Worm (Caenorhabditis elegans): ENCODE results near the gene R13H4.5.
A peak's percentile ranks its signal among the peaks of the same experiment; 100 is the strongest.

R13H4.5 gene

DNA sequence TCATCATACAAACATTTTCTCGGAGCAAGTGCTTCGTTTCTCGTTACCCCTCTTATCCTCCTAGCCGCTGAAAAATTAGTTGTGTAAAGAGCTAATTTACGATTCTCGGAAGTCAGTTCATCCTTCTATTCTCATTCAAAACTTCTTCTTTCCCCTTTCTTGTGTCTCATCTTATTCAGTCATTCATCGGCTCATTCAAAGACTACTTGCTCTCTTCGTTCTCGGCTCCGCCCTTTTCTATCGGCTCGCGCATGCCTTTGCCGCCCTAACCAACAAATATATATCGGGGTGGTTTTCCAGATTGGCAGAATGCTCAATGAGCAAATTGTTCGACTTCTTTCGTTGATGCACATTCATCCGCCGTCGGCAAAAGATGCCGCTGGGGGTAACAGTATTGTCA lies at the start of gene R13H4.5:
R13H4.5 (plus strand) TSS at position 301 of the 400 bp plus-strand sequence.
- TF ChIP-seq T22C8.4 (GFP tag; IDR thresholded peaks at IDR 0.05): no peak
- no peak for TF ChIP-seq ztf-23 (GFP tag; IDR thresholded peaks at IDR 0.05)
- TF ChIP-seq tab-1 (GFP tag; IDR thresholded peaks at IDR 0.05): no peak
- no peak for TF ChIP-seq flt-1 (GFP tag; IDR thresholded peaks at IDR 0.05)
- TF ChIP-seq ztf-29 (GFP tag; IDR thresholded peaks at IDR 0.05): no peak
- no peak for TF ChIP-seq cog-1 (tag; optimal IDR thresholded peaks at IDR 0.05)
- no peak for TF ChIP-seq med-1 (GFP tag; optimal IDR thresholded peaks at IDR 0.05; ENCODE audit: insufficient read depth)
- TF ChIP-seq klf-2 (GFP tag; conservative IDR thresholded peaks at IDR 0.05): no peak
- no peak for TF ChIP-seq ref-1 (GFP tag; conservative IDR thresholded peaks at IDR 0.05)

DNA sequence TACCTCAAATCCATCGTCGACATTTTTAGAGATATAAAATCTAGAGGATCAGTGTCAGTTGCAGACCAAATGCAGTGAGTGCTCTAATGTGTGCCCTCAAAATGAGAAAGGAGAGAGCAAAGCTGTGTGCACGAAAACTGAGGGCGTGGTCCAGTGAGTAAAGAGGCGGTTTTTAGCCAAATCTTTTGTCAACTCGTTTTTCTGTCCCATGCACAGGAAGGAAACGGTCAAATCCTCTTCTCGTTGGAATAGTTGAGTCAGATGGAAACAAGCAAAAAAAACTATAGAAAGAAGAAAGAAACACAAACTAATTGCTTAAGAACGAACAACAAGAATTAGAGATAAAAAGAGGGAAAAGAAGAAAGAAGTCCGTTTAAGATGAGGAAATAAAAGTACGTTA lies 48.6 kb upstream of the R13H4.5 start, which contains the start of gene D2023.3:
D2023.3 (minus strand) TSS at position 101 of the 400 bp plus-strand sequence.
- no peak for TF ChIP-seq ztf-23 (GFP tag; IDR thresholded peaks at IDR 0.05)
- TF ChIP-seq cog-1 (tag; optimal IDR thresholded peaks at IDR 0.05): no peak
- no peak for TF ChIP-seq T22C8.4 (GFP tag; IDR thresholded peaks at IDR 0.05)
- no peak for TF ChIP-seq tab-1 (GFP tag; IDR thresholded peaks at IDR 0.05)
- no peak for TF ChIP-seq ref-1 (GFP tag; conservative IDR thresholded peaks at IDR 0.05)
- no peak for TF ChIP-seq med-1 (GFP tag; optimal IDR thresholded peaks at IDR 0.05; ENCODE audit: insufficient read depth)
- TF ChIP-seq ztf-29 (GFP tag; IDR thresholded peaks at IDR 0.05): no peak
- no peak for TF ChIP-seq flt-1 (GFP tag; IDR thresholded peaks at IDR 0.05)
- TF ChIP-seq klf-2 (GFP tag; conservative IDR thresholded peaks at IDR 0.05): no peak

DNA sequence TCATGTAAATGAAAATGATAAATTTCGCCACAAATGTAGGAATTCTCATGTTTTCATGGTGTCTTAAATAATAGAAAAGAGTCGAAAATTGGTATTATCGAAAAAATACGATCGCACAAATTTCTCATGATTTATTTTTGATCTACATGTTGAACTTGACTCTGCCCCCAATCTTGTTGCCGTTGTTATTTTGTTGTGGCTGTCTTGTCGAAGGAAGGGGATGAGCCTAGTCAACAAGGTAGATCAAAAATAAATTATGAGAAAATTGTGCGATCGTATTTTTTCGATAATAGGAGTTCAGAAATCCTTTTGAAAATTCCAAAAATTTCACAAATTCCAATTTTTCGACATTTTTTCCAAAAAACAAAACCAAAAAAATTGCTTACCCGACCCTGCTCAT lies 44.9 kb upstream of the R13H4.5 start:
- TF ChIP-seq cog-1 (tag; optimal IDR thresholded peaks at IDR 0.05): no peak
- TF ChIP-seq klf-2 (GFP tag; conservative IDR thresholded peaks at IDR 0.05): no peak
- TF ChIP-seq flt-1 (GFP tag; IDR thresholded peaks at IDR 0.05): no peak
- no peak for TF ChIP-seq ztf-23 (GFP tag; IDR thresholded peaks at IDR 0.05)

DNA sequence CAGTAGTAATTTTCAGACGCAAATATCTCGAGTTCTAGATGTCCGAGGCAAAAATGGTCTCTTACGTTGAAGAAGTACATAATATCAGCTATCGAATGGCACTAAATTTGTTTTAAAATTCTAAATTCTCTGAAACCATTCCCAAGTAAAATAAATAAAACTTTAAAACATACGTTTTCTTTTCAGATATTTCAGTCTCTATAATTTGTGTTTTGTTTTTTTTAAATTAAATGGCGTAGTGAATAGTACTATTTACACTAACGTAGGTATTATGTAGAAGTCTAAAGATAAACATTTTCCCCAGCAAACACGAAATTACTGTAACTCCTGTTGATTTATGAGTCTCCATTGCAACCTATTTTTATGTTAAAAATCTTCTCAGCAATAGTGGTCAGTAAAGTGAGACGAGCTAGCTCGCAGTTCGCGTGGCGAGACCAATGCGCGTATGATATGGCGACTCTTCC lies 43.2 kb upstream of the R13H4.5 start:
- TF ChIP-seq klf-2 (GFP tag; conservative IDR thresholded peaks at IDR 0.05): no peak

ce11 chrV:11818064-11818463 lies 42.4 kb upstream of the R13H4.5 start:
- 0 out of 2 replicates have a peak, but pooled peaks have one; percentile 29 for TF ChIP-seq ztf-23 (GFP tag; IDR thresholded peaks at IDR 0.05)
- no peak for TF ChIP-seq klf-2 (GFP tag; conservative IDR thresholded peaks at IDR 0.05)
- no peak for TF ChIP-seq ref-1 (GFP tag; conservative IDR thresholded peaks at IDR 0.05)

DNA sequence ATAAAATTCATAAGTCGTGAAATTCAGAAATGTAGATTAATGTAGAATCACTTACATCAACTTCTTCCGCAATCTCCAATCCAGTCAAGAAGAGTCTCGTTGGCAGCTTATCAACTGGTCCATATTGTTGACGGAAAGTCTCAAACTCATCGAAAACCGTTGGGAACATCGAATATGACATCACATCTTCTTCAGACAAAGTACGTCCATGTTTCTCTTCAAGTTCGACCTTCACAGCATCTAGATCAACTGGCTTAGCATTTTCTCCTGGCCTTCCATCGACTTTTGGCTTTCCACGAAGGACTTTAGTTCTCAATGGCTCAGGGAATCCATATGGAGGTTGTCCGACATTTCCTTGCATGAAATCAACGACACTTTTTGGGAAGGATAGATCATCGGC lies 41.7 kb upstream of the R13H4.5 start:
- TF ChIP-seq ztf-29 (GFP tag; IDR thresholded peaks at IDR 0.05) (no peak), med-1 (GFP tag; optimal IDR thresholded peaks at IDR 0.05; ENCODE audit: insufficient read depth) (no peak), tab-1 (GFP tag; IDR thresholded peaks at IDR 0.05) (no peak), ref-1 (GFP tag; conservative IDR thresholded peaks at IDR 0.05) (no peak), ztf-23 (GFP tag; IDR thresholded peaks at IDR 0.05) (no peak), cog-1 (tag; optimal IDR thresholded peaks at IDR 0.05) (no peak), T22C8.4 (GFP tag; IDR thresholded peaks at IDR 0.05) (no peak), flt-1 (GFP tag; IDR thresholded peaks at IDR 0.05) (no peak)

DNA sequence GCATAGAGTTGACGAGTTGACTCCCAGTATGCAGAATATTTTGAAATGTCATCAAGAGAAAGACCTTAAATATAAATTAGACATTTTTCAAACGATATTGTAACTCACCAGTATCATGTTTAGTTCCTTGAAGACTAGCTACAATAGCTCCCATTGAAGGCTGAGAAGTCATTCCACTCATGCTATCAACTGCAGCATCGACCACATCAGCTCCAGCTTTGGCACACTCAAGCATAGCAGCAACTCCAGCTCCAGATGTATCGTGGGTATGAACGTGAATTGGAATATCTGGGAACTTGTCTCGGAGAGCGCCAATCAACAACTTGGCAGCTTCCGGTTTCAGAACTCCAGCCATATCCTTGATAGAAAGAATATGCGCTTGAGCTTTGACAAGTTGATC lies 41.0 kb upstream of the R13H4.5 start:
- TF ChIP-seq tab-1 (GFP tag; IDR thresholded peaks at IDR 0.05): no peak
- no peak for TF ChIP-seq klf-2 (GFP tag; conservative IDR thresholded peaks at IDR 0.05)
- TF ChIP-seq ref-1 (GFP tag; conservative IDR thresholded peaks at IDR 0.05): no peak
- TF ChIP-seq ztf-29 (GFP tag; IDR thresholded peaks at IDR 0.05): no peak
- TF ChIP-seq ztf-23 (GFP tag; IDR thresholded peaks at IDR 0.05): no peak
- no peak for TF ChIP-seq cog-1 (tag; optimal IDR thresholded peaks at IDR 0.05)
- no peak for TF ChIP-seq med-1 (GFP tag; optimal IDR thresholded peaks at IDR 0.05; ENCODE audit: insufficient read depth)
- no peak for TF ChIP-seq flt-1 (GFP tag; IDR thresholded peaks at IDR 0.05)
- no peak for TF ChIP-seq T22C8.4 (GFP tag; IDR thresholded peaks at IDR 0.05)

DNA sequence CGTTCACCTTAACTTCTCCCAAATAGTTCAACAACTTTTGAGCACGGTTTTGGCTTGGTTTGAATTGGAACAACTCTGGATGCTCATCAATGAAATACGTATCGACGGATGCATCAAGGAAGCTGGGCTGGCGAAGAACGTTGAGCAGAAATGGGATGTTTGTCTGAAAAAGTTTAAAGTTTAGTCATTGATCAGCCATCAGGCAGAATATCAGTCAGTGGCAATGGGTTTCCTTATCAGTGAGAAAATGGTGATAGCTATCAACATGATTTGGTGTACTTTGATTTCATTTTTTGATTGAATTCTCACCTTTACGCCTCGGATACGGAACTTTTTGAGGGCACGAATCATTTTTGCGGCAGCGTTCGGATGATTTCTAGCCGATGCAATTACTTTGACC lies 39.9 kb upstream of the R13H4.5 start:
- TF ChIP-seq cog-1 (tag; optimal IDR thresholded peaks at IDR 0.05) (no peak), ztf-29 (GFP tag; IDR thresholded peaks at IDR 0.05) (no peak), flt-1 (GFP tag; IDR thresholded peaks at IDR 0.05) (no peak), ztf-23 (GFP tag; IDR thresholded peaks at IDR 0.05) (no peak), klf-2 (GFP tag; conservative IDR thresholded peaks at IDR 0.05) (no peak), T22C8.4 (GFP tag; IDR thresholded peaks at IDR 0.05) (no peak), med-1 (GFP tag; optimal IDR thresholded peaks at IDR 0.05; ENCODE audit: insufficient read depth) (no peak)

ce11 chrV:11822461-11822939 lies 38.0 kb upstream of the R13H4.5 start, which contains the start of gene pyc-1:
Gene pyc-1 (minus strand): TSS chrV:11822529.
- TF ChIP-seq T22C8.4 (GFP tag; IDR thresholded peaks at IDR 0.05): no peak
- no peak for TF ChIP-seq med-1 (GFP tag; optimal IDR thresholded peaks at IDR 0.05; ENCODE audit: insufficient read depth)
- TF ChIP-seq ztf-29 (GFP tag; IDR thresholded peaks at IDR 0.05): no peak
- no peak for TF ChIP-seq tab-1 (GFP tag; IDR thresholded peaks at IDR 0.05)
- TF ChIP-seq ref-1 (GFP tag; conservative IDR thresholded peaks at IDR 0.05): no peak
- no peak for TF ChIP-seq cog-1 (tag; optimal IDR thresholded peaks at IDR 0.05)
- no peak for TF ChIP-seq klf-2 (GFP tag; conservative IDR thresholded peaks at IDR 0.05)
- no peak for TF ChIP-seq ztf-23 (GFP tag; IDR thresholded peaks at IDR 0.05)
- no peak for TF ChIP-seq flt-1 (GFP tag; IDR thresholded peaks at IDR 0.05)

DNA sequence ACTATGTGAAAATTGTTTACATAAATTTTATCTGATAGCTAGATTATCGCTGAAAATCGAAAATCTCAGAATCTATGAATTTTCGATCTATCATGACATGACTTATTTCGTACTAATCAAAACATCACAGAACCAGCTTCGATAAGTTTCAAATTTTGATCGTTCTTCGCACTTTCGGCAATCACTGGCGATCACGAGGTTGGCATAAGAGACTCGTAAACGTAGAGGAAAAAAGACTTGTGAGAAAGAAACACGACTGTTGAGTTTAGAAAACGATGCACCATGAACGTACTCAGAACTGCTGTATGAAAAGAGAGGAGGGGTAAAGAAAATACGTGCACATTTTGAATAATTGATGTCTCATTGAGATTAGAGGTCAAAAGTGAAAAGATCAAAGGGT lies 36.5 kb upstream of the R13H4.5 start:
- TF ChIP-seq flt-1 (GFP tag; IDR thresholded peaks at IDR 0.05): no peak
- no peak for TF ChIP-seq ztf-29 (GFP tag; IDR thresholded peaks at IDR 0.05)
- no peak for TF ChIP-seq ztf-23 (GFP tag; IDR thresholded peaks at IDR 0.05)
- no peak for TF ChIP-seq T22C8.4 (GFP tag; IDR thresholded peaks at IDR 0.05)
- no peak for TF ChIP-seq tab-1 (GFP tag; IDR thresholded peaks at IDR 0.05)
- no peak for TF ChIP-seq med-1 (GFP tag; optimal IDR thresholded peaks at IDR 0.05; ENCODE audit: insufficient read depth)
- TF ChIP-seq cog-1 (tag; optimal IDR thresholded peaks at IDR 0.05): no peak
- no peak for TF ChIP-seq ref-1 (GFP tag; conservative IDR thresholded peaks at IDR 0.05)
- TF ChIP-seq klf-2 (GFP tag; conservative IDR thresholded peaks at IDR 0.05): no peak
